Fruit fly (Drosophila melanogaster) whole organism, pupa: Measurements from ENCODE around the gene Fmr1.

Experiments
- CG10348 ChIP-seq: fragments of 200-800 bp; sonication (Bioruptor generic); IDR thresholded peaks from 2 replicates; pipeline ENCODE4 v1.3.6; 2022; ENCODE audit warnings: missing biosample characterization, missing genetic modification characterization
- CG12605 ChIP-seq: fragments of 200-800 bp; sonication (Bioruptor generic); IDR thresholded peaks from 2 replicates; pipeline ENCODE4 v1.3.6; 2022; ENCODE audit warnings: missing biosample characterization, missing genetic modification characterization
- CG13204 ChIP-seq: fragments of 200-800 bp; sonication (Bioruptor generic); optimal IDR thresholded peaks from 2 replicates; lab custom pipeline; 2018; ENCODE audit warnings: missing biosample characterization, mild to moderate bottlenecking, missing genetic modification characterization, moderate library complexity
- CG14655 ChIP-seq: fragments of 200-800 bp; sonication (Bioruptor generic); optimal IDR thresholded peaks from 3 replicates; lab custom pipeline; 2017; ENCODE audit warnings: mild to moderate bottlenecking, missing biosample characterization, missing genetic modification reagents, missing genetic modification characterization
- CG15710 ChIP-seq: fragments of 200-800 bp; sonication (Bioruptor generic); optimal IDR thresholded peaks from 2 replicates; lab custom pipeline; 2018; ENCODE audit warnings: missing biosample characterization, mild to moderate bottlenecking, missing genetic modification characterization, moderate library complexity
- CG17806 ChIP-seq: fragments of 200-800 bp; sonication (Bioruptor generic); optimal IDR thresholded peaks from 2 replicates; lab custom pipeline; 2018; ENCODE audit warnings: missing biosample characterization, mild to moderate bottlenecking, missing genetic modification characterization, moderate library complexity
- CG32121 ChIP-seq: fragments of 200-800 bp; sonication (Bioruptor generic); IDR thresholded peaks from 2 replicates; pipeline ENCODE4 v1.3.6; 2022; ENCODE audit warnings: missing biosample characterization, missing genetic modification characterization
- CG34367 ChIP-seq: fragments of 200-800 bp; sonication (Bioruptor generic); optimal IDR thresholded peaks from 2 replicates; lab custom pipeline; 2018; ENCODE audit warnings: missing biosample characterization, mild to moderate bottlenecking, missing genetic modification characterization
- CG4496 ChIP-seq: fragments of 200-800 bp; sonication (Bioruptor generic); IDR thresholded peaks from 3 replicates; pipeline ENCODE4 v1.3.6; 2022; ENCODE audit warnings: missing biosample characterization, missing genetic modification characterization
- CG8159 ChIP-seq: fragments of 200-800 bp; sonication (Bioruptor generic); optimal IDR thresholded peaks from 3 replicates; lab custom pipeline; 2018; ENCODE audit warnings: missing biosample characterization, mild to moderate bottlenecking, missing genetic modification characterization, moderate library complexity
- CG8301 ChIP-seq: fragments of 200-800 bp; sonication (Bioruptor generic); optimal IDR thresholded peaks from 2 replicates; lab custom pipeline; 2018; ENCODE audit warnings: missing biosample characterization, mild to moderate bottlenecking, missing genetic modification characterization
- D1 ChIP-seq: fragments of 200-800 bp; sonication (Bioruptor generic); optimal IDR thresholded peaks from 2 replicates; lab custom pipeline; 2018; ENCODE audit warnings: missing biosample characterization, mild to moderate bottlenecking, missing genetic modification characterization, moderate library complexity
- Ets98B ChIP-seq: fragments of 200-800 bp; sonication (Bioruptor generic); IDR thresholded peaks from 2 replicates; pipeline ENCODE4 v1.3.6; 2022; ENCODE audit warnings: missing biosample characterization, missing genetic modification characterization
- Pif1A ChIP-seq: fragments of 200-800 bp; sonication (Bioruptor generic); optimal IDR thresholded peaks from 3 replicates; lab custom pipeline; 2016; ENCODE audit warnings: missing biosample characterization, missing genetic modification characterization
- Pif1B ChIP-seq: fragments of 200-800 bp; sonication (Bioruptor generic); optimal IDR thresholded peaks from 3 replicates; lab custom pipeline; 2016; ENCODE audit warnings: missing biosample characterization, missing genetic modification characterization
- Snoo ChIP-seq: fragments of 200-800 bp; sonication (Bioruptor generic); optimal IDR thresholded peaks from 3 replicates; lab custom pipeline; 2017; ENCODE audit warnings: missing biosample characterization, mild to moderate bottlenecking, missing genetic modification characterization, inconsistent platforms
- fd96Ca ChIP-seq: fragments of 200-800 bp; sonication (Bioruptor generic); IDR thresholded peaks from 3 replicates; pipeline ENCODE4 v1.3.6; 2022; ENCODE audit warnings: missing biosample characterization, missing genetic modification characterization
- gl ChIP-seq: fragments of 200-800 bp; sonication (Bioruptor generic); optimal IDR thresholded peaks from 2 replicates; lab custom pipeline; 2018; ENCODE audit warnings: missing biosample characterization, mild to moderate bottlenecking, missing genetic modification characterization
- rn ChIP-seq: fragments of 200-800 bp; sonication (Bioruptor generic); IDR thresholded peaks from 2 replicates; pipeline ENCODE4 v1.3.6; 2022; ENCODE audit warnings: missing biosample characterization, missing genetic modification characterization

Fmr1 gene

DNA sequence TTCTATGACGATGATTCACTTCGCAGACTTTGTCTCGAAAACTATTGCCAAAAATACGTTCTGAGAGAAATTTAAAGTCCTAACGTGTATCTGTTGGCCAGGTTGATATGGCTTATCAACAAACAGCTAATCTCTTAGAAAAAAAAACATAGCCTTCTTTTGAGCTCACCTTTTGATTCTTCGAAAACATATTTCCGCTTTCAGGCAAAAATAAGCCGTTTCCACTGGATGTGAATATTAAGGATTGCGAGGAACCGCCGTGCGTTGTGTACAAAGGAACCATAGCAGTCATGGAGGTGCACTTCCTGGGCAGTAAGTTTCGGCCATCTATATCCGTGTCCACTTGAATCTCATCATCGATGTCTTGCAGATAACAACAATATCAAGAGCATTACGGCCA lies 56.4 kb downstream of the Fmr1 start:
- TF ChIP-seq CG15710 (tag; lab: Kevin White, UChicago): no peak
- TF ChIP-seq Pif1A: no peak
- no peak for TF ChIP-seq CG14655 (GFP tag; lab: Kevin White, UChicago)
- no peak for TF ChIP-seq CG10348
- no peak for TF ChIP-seq CG13204 (GFP tag; lab: Kevin White, UChicago)
- TF ChIP-seq fd96Ca (GFP tag; lab: Robert Waterston, UW): no peak
- TF ChIP-seq CG32121 (GFP tag; lab: Robert Waterston, UW): no peak
- TF ChIP-seq CG8159 (tag; lab: Kevin White, UChicago): no peak
- no peak for TF ChIP-seq gl
- TF ChIP-seq CG4496 (GFP tag; lab: Robert Waterston, UW): no peak

DNA sequence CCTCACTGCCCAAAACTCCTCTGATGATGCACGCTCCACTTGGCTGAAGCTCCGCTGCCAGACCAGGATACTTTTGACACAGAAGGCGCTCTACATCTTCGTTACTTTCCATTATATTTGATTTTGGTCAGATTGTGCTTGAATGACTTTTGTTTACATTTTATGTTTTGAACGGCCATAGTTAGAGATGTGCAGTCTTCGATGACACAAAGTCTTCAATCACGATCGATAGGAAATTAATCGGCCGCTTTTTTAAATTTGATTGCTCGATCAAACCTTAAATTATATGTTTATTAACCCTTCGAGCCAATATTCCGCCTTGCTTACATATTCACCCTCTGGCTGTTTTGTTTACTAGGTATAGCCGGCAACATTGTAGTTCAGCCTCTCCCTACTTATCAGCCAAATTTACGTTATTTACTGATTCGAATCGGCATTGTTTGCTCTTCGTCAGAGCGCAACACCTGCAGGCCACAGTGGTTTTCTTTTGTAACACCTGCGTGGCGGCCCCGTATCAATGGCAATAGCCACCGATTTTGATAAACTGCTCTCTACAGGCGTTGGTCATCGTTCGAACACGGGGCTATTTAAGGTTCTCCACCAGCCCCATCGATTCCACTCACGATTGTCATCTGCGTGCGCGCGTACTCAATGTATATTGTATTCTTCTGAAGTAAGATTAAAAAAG lies 57.1 kb downstream of the Fmr1 start, which contains the start of the genes Fancl and Npc2e:
TSS of gene Fancl (minus strand) at position 175 of the 688 bp plus-strand sequence.
TSS of gene Npc2e (plus strand) at position 638 of the 688 bp plus-strand sequence.
- no peak for TF ChIP-seq CG15710 (tag; lab: Kevin White, UChicago)
- TF ChIP-seq D1 (tag; lab: Kevin White, UChicago): no peak
- no peak for TF ChIP-seq CG12605
- no peak for TF ChIP-seq Snoo
- no peak for TF ChIP-seq Ets98B (GFP tag; lab: Robert Waterston, UW)
- no peak for TF ChIP-seq Pif1B (GFP tag; lab: Kevin White, UChicago)
- no peak for TF ChIP-seq rn
- no peak for TF ChIP-seq CG8301 (tag; lab: Kevin White, UChicago)
- no peak for TF ChIP-seq gl
- TF ChIP-seq CG17806: no peak
- TF ChIP-seq CG34367 (tag; lab: Kevin White, UChicago): no peak
- no peak for TF ChIP-seq CG10348
- no peak for TF ChIP-seq CG8159 (tag; lab: Kevin White, UChicago)
- TF ChIP-seq CG4496 (GFP tag; lab: Robert Waterston, UW): no peak
- TF ChIP-seq CG32121 (GFP tag; lab: Robert Waterston, UW): no peak
- TF ChIP-seq CG13204 (GFP tag; lab: Kevin White, UChicago): no peak
- TF ChIP-seq, all 21 proteins: peak for 0
